Worm (Caenorhabditis elegans) whole organism, L1 larva: ENCODE results near the gene T20D4.7.

Experiments used
- C04F5.9 ChIP-seq: sonication (generic microtip); optimal IDR thresholded peaks from 2 replicates; lab custom pipeline; 2016; ENCODE audit warnings: missing genetic modification characterization, missing compliant biosample characterization
- F16B12.6 ChIP-seq: fragments of 150-350 bp; optimal IDR thresholded peaks from 2 replicates; lab custom pipeline; 2014; ENCODE audit warnings: missing biosample characterization, missing genetic modification characterization
- Y116A8C.19 ChIP-seq: sonication (generic microtip); optimal IDR thresholded peaks from 2 replicates; lab custom pipeline; 2016; ENCODE audit warnings: missing compliant biosample characterization, missing genetic modification characterization, borderline replicate concordance
- aha-1 ChIP-seq: fragments of 150-350 bp; optimal IDR thresholded peaks from 2 replicates; lab custom pipeline; 2014; ENCODE audit warnings: missing biosample characterization, missing genetic modification characterization
- alr-1 ChIP-seq: fragments of 200-800 bp; sonication (Bioruptor generic); optimal IDR thresholded peaks from 2 replicates; lab custom pipeline; 2018; ENCODE audit warnings: borderline replicate concordance, mild to moderate bottlenecking, missing genetic modification characterization, missing compliant biosample characterization
- ama-1 ChIP-seq: fragments of 150-350 bp; optimal IDR thresholded peaks from 2 replicates; lab custom pipeline; 2014
- blmp-1 ChIP-seq: fragments of 150-350 bp; optimal IDR thresholded peaks from 2 replicates; lab custom pipeline; 2014; ENCODE audit warnings: missing biosample characterization, missing genetic modification characterization
- ceh-8 ChIP-seq: fragments of 200-800 bp; sonication (Bioruptor generic); optimal IDR thresholded peaks from 2 replicates; lab custom pipeline; 2018; ENCODE audit warnings: mild to moderate bottlenecking, missing genetic modification characterization, moderate library complexity, missing compliant biosample characterization
- ceh-82 ChIP-seq, 3 experiments: fragments of 150-350 bp in 1 of 3; sonication (generic microtip) in 2 of 3; optimal IDR thresholded peaks; 2 replicates each; lab custom pipeline; 2014 to 2017; ENCODE audit warnings: missing biosample characterization in 3 of 3, missing genetic modification characterization in 3 of 3
- ceh-88 ChIP-seq: fragments of 200-800 bp; sonication (Bioruptor generic); IDR thresholded peaks from 2 replicates; pipeline ENCODE4 v1.3.6; 2022; ENCODE audit warnings: missing genetic modification characterization, missing compliant biosample characterization
- ceh-90 ChIP-seq: sonication (generic microtip); optimal IDR thresholded peaks from 2 replicates; lab custom pipeline; 2016; ENCODE audit warnings: missing genetic modification characterization, missing compliant biosample characterization
- ces-1 ChIP-seq: fragments of 150-350 bp; optimal IDR thresholded peaks from 2 replicates; lab custom pipeline; 2014; ENCODE audit warnings: missing biosample characterization, missing genetic modification reagents, missing genetic modification characterization
- dpl-1 ChIP-seq, 3 experiments: fragments of 150-350 bp in 2 of 3; sonication (generic microtip) in 1 of 3; optimal IDR thresholded peaks; 2 replicates each; lab custom pipeline; 2014 to 2017; ENCODE audit warnings: missing biosample characterization in 3 of 3, missing genetic modification characterization in 3 of 3, missing genetic modification reagents in 3 of 3
- dsc-1 ChIP-seq: sonication (generic microtip); optimal IDR thresholded peaks from 2 replicates; lab custom pipeline; 2016; ENCODE audit warnings: mild to moderate bottlenecking, missing genetic modification characterization, missing compliant biosample characterization
- efl-1 ChIP-seq, 4 experiments: fragments of 150-350 bp; optimal IDR thresholded peaks in 3 of 4; peaks in 1 of 4; 1 replicate in 1 of 4; 2 replicates in 3 of 4; lab custom pipeline; 2014; ENCODE audit warnings: missing biosample characterization in 2 of 4, missing genetic modification characterization in 2 of 4, missing genetic modification reagents in 2 of 4
- efl-3 ChIP-seq: fragments of 200-800 bp; sonication (Bioruptor generic); optimal IDR thresholded peaks from 2 replicates; lab custom pipeline; 2018; ENCODE audit warnings: mild to moderate bottlenecking, missing genetic modification characterization, missing compliant biosample characterization
- egl-13 ChIP-seq: sonication (generic microtip); optimal IDR thresholded peaks from 2 replicates; lab custom pipeline; 2016; ENCODE audit warnings: missing genotype, missing genetic modification reagents, missing genetic modification characterization, missing compliant biosample characterization
- elt-2 ChIP-seq: sonication (generic microtip); optimal IDR thresholded peaks from 2 replicates; lab custom pipeline; 2016; ENCODE audit warnings: missing genetic modification characterization, mild to moderate bottlenecking, inconsistent platforms, missing compliant biosample characterization, missing genetic modification reagents
- elt-3 ChIP-seq, 6 experiments: fragments of 150-350 bp in 1 of 6; sonication (generic microtip); optimal IDR thresholded peaks; 2 replicates each; lab custom pipeline; 2017 to 2018; ENCODE audit warnings: missing biosample characterization in 6 of 6, missing genetic modification characterization in 6 of 6, inconsistent platforms in 1 of 6
- ets-5 ChIP-seq: fragments of 200-800 bp; sonication (Bioruptor generic); IDR thresholded peaks from 2 replicates; pipeline ENCODE4 v1.3.6; 2022; ENCODE audit warnings: missing genetic modification characterization, missing compliant biosample characterization
- fkh-8 ChIP-seq: sonication (generic microtip); optimal IDR thresholded peaks from 2 replicates; lab custom pipeline; 2016; ENCODE audit warnings: mild to moderate bottlenecking, missing genetic modification characterization, missing compliant biosample characterization
- grh-1 ChIP-seq: fragments of 200-800 bp; sonication (Bioruptor generic); IDR thresholded peaks from 2 replicates; pipeline ENCODE4 v1.3.6; 2022; ENCODE audit warnings: missing genetic modification reagents, missing genetic modification characterization, missing compliant biosample characterization
- hlh-17 ChIP-seq: fragments of 200-800 bp; sonication (Bioruptor generic); optimal IDR thresholded peaks from 2 replicates; lab custom pipeline; 2018; ENCODE audit warnings: missing genetic modification characterization, mild to moderate bottlenecking, missing compliant biosample characterization, moderate library complexity, borderline replicate concordance
- hlh-4 ChIP-seq: sonication (generic microtip); optimal IDR thresholded peaks from 2 replicates; lab custom pipeline; 2016; ENCODE audit warnings: mild to moderate bottlenecking, missing genetic modification characterization, missing compliant biosample characterization
- irx-1 ChIP-seq: sonication (generic microtip); optimal IDR thresholded peaks from 2 replicates; lab custom pipeline; 2016; ENCODE audit warnings: missing genetic modification characterization, missing compliant biosample characterization
- isw-1 ChIP-seq: fragments of 200-800 bp; sonication (Bioruptor generic); IDR thresholded peaks from 2 replicates; pipeline ENCODE4 v1.3.6; 2022; ENCODE audit warnings: missing genetic modification characterization, missing compliant biosample characterization
- lin-13 ChIP-seq: fragments of 150-350 bp; optimal IDR thresholded peaks from 2 replicates; lab custom pipeline; 2014; ENCODE audit warnings: missing biosample characterization, missing genetic modification reagents, missing genetic modification characterization
- lin-35 ChIP-seq, 2 experiments: fragments of 150-350 bp; optimal IDR thresholded peaks; 2 replicates each; lab custom pipeline; 2014; ENCODE audit warnings: missing biosample characterization in 2 of 2, missing genetic modification characterization in 2 of 2, missing genetic modification reagents in 2 of 2
- lir-3 ChIP-seq: sonication (generic microtip); optimal IDR thresholded peaks from 2 replicates; lab custom pipeline; 2016; ENCODE audit warnings: mild to moderate bottlenecking, missing genetic modification characterization, moderate library complexity, missing compliant biosample characterization; ENCODE audit not compliant: poor library complexity
- lsy-2 ChIP-seq, 2 experiments: fragments of 150-350 bp; optimal IDR thresholded peaks; 2 replicates each; lab custom pipeline; 2014; ENCODE audit warnings: missing biosample characterization in 2 of 2, missing genetic modification characterization in 2 of 2
- mab-9 ChIP-seq: fragments of 200-800 bp; sonication (Bioruptor generic); IDR thresholded peaks from 2 replicates; pipeline ENCODE4 v1.3.6; 2022; ENCODE audit warnings: missing genetic modification reagents, missing genetic modification characterization, missing compliant biosample characterization
- mdl-1 ChIP-seq, 2 experiments: fragments of 150-350 bp; optimal IDR thresholded peaks; 2 replicates each; lab custom pipeline; 2014 to 2017; ENCODE audit warnings: missing biosample characterization in 2 of 2, missing genetic modification characterization in 2 of 2, inconsistent platforms in 1 of 2
- mef-2 ChIP-seq: fragments of 150-350 bp; optimal IDR thresholded peaks from 2 replicates; lab custom pipeline; 2014; ENCODE audit warnings: missing biosample characterization, missing genetic modification characterization
- mep-1 ChIP-seq: fragments of 150-350 bp; optimal IDR thresholded peaks from 2 replicates; lab custom pipeline; 2014; ENCODE audit warnings: missing biosample characterization, missing genetic modification characterization
- nhr-19 ChIP-seq: fragments of 200-800 bp; sonication (Bioruptor generic); conservative IDR thresholded peaks from 2 replicates; pipeline ENCODE4 v1.3.6; 2022; ENCODE audit warnings: missing genetic modification characterization, missing compliant biosample characterization
- nhr-28 ChIP-seq: fragments of 150-350 bp; optimal IDR thresholded peaks from 2 replicates; lab custom pipeline; 2014; ENCODE audit warnings: missing biosample characterization, missing genetic modification characterization
- nhr-77 ChIP-seq: fragments of 150-350 bp; optimal IDR thresholded peaks from 2 replicates; lab custom pipeline; 2014; ENCODE audit warnings: missing biosample characterization, missing genetic modification characterization
- nhr-90 ChIP-seq: sonication (generic microtip); optimal IDR thresholded peaks from 2 replicates; lab custom pipeline; 2016; ENCODE audit warnings: mild to moderate bottlenecking, missing genetic modification characterization, missing compliant biosample characterization; ENCODE audit not compliant: poor library complexity
- pag-3 ChIP-seq: sonication (generic microtip); optimal IDR thresholded peaks from 2 replicates; lab custom pipeline; 2017; ENCODE audit warnings: missing genetic modification characterization, mild to moderate bottlenecking, missing compliant biosample characterization, antibody characterized with exemption, borderline replicate concordance; ENCODE audit not compliant: insufficient read depth
- rnt-1 ChIP-seq: sonication (generic microtip); optimal IDR thresholded peaks from 2 replicates; lab custom pipeline; 2016; ENCODE audit warnings: mild to moderate bottlenecking, missing genetic modification characterization, moderate library complexity, missing compliant biosample characterization
- skn-1 ChIP-seq: fragments of 150-350 bp; optimal IDR thresholded peaks from 2 replicates; lab custom pipeline; 2014; ENCODE audit warnings: missing biosample characterization, missing genetic modification characterization
- snpc-4 ChIP-seq: fragments of 150-350 bp; optimal IDR thresholded peaks from 2 replicates; lab custom pipeline; 2014; ENCODE audit warnings: missing biosample characterization, missing genetic modification characterization
- snu-23 ChIP-seq: sonication (generic microtip); optimal IDR thresholded peaks from 2 replicates; lab custom pipeline; 2016; ENCODE audit warnings: missing genetic modification characterization, missing compliant biosample characterization
- sptf-1 ChIP-seq: fragments of 150-350 bp; optimal IDR thresholded peaks from 2 replicates; lab custom pipeline; 2014; ENCODE audit warnings: missing biosample characterization, missing genetic modification characterization
- sup-37 ChIP-seq: fragments of 200-800 bp; sonication (Bioruptor generic); optimal IDR thresholded peaks from 2 replicates; lab custom pipeline; 2018; ENCODE audit warnings: mild to moderate bottlenecking, missing genetic modification characterization, missing compliant biosample characterization
- swsn-7 ChIP-seq: sonication (generic microtip); optimal IDR thresholded peaks from 2 replicates; lab custom pipeline; 2016; ENCODE audit warnings: missing genetic modification characterization, missing compliant biosample characterization
- unc-30 ChIP-seq: sonication (generic microtip); optimal IDR thresholded peaks from 2 replicates; lab custom pipeline; 2017; ENCODE audit warnings: missing biosample characterization, missing genetic modification characterization
- unc-62 ChIP-seq: fragments of 150-350 bp; optimal IDR thresholded peaks from 2 replicates; lab custom pipeline; 2014; ENCODE audit warnings: missing biosample characterization, missing genetic modification reagents, missing genetic modification characterization
- unc-98 ChIP-seq: fragments of 200-800 bp; sonication (Bioruptor generic); IDR thresholded peaks from 2 replicates; pipeline ENCODE4 v1.3.6; 2022; ENCODE audit warnings: missing genetic modification characterization, missing compliant biosample characterization
- vab-15 ChIP-seq: sonication (generic microtip); optimal IDR thresholded peaks from 2 replicates; lab custom pipeline; 2017; ENCODE audit warnings: missing genotype, mild to moderate bottlenecking, missing genetic modification characterization, missing compliant biosample characterization
- xbp-1 ChIP-seq: sonication (generic microtip); optimal IDR thresholded peaks from 2 replicates; lab custom pipeline; 2016; ENCODE audit warnings: missing genetic modification characterization, missing compliant biosample characterization
- zip-4 ChIP-seq: fragments of 200-800 bp; sonication (Bioruptor generic); optimal IDR thresholded peaks from 2 replicates; lab custom pipeline; 2018; ENCODE audit warnings: mild to moderate bottlenecking, missing genetic modification characterization, moderate library complexity, missing compliant biosample characterization

Gene T20D4.7

ce11 chrV:3391005-3391404, 17.7 kb upstream of the T20D4.7 start (continued):
- peak; percentile 27 to 63 (median 28) for TF ChIP-seq ceh-82 (tag; optimal IDR thresholded peaks at IDR 0.05; lab: Kevin White, UChicago)
- TF ChIP-seq blmp-1 (tag; lab: Kevin White, UChicago): peak; percentile 90
- no peak for TF ChIP-seq ceh-8
- no peak for TF ChIP-seq sup-37 (GFP tag; lab: Kevin White, UChicago)
- no peak for TF ChIP-seq ceh-88 (GFP tag; lab: Robert Waterston, UW)
- no peak for TF ChIP-seq nhr-28 (tag; lab: Kevin White, UChicago)
- peak; percentile 55 for TF ChIP-seq irx-1
- peak; percentile 60 to 81 (median 76) for TF ChIP-seq dpl-1 (GFP tag; optimal IDR thresholded peaks at IDR 0.05; lab: Kevin White, UChicago)
- no peak for TF ChIP-seq unc-30 (tag; lab: Kevin White, UChicago)
- no peak for TF ChIP-seq ces-1 (GFP tag; lab: Kevin White, UChicago)
- peak; percentile 70 to 87 for TF ChIP-seq lin-35 (GFP tag; optimal IDR thresholded peaks at IDR 0.05; lab: Kevin White, UChicago)
- TF ChIP-seq isw-1 (GFP tag; lab: Robert Waterston, UW): peak; percentile 11
- peak in 1 of 2 experiments; percentile 81 for TF ChIP-seq mdl-1 (tag; optimal IDR thresholded peaks at IDR 0.05; lab: Kevin White, UChicago)
- no peak for TF ChIP-seq mef-2 (tag; lab: Kevin White, UChicago)
- peak; percentile 87 for TF ChIP-seq nhr-19 (GFP tag; lab: Robert Waterston, UW)
- no peak for TF ChIP-seq elt-2 (tag; lab: Kevin White, UChicago)
- TF ChIP-seq hlh-4 (tag; lab: Kevin White, UChicago): no peak
- peak; percentile 73 for TF ChIP-seq nhr-77 (tag; lab: Kevin White, UChicago)
- no peak for TF ChIP-seq zip-4 (GFP tag; lab: Kevin White, UChicago)
- peak; percentile 91 for TF ChIP-seq mep-1 (tag; lab: Kevin White, UChicago)
- TF ChIP-seq xbp-1 (tag; lab: Kevin White, UChicago): peak; percentile 50
- TF ChIP-seq fkh-8 (tag; lab: Kevin White, UChicago): peak; percentile 23
- TF ChIP-seq swsn-7 (tag; lab: Kevin White, UChicago): peak; percentile 68
- no peak for TF ChIP-seq vab-15 (tag; lab: Kevin White, UChicago)
- TF ChIP-seq hlh-17 (GFP tag; lab: Kevin White, UChicago): no peak
- TF ChIP-seq snpc-4 (tag; lab: Kevin White, UChicago): peak; percentile 43
- peak; percentile 85 for TF ChIP-seq rnt-1 (tag; lab: Kevin White, UChicago)
- TF ChIP-seq pag-3 (tag; lab: Kevin White, UChicago): peak; percentile 76
- TF ChIP-seq snu-23 (GFP tag; lab: Kevin White, UChicago): peak; percentile 89
- no peak for TF ChIP-seq unc-62
- no peak for TF ChIP-seq aha-1 (tag; lab: Kevin White, UChicago)
- TF ChIP-seq alr-1 (tag; lab: Kevin White, UChicago): no peak
- no peak for TF ChIP-seq ceh-90 (tag; lab: Kevin White, UChicago)
- peak; percentile 73 for TF ChIP-seq skn-1 (tag; lab: Kevin White, UChicago)
- TF ChIP-seq lir-3 (tag; lab: Kevin White, UChicago): peak; percentile 19
- no peak for TF ChIP-seq unc-98 (GFP tag; lab: Robert Waterston, UW)
- peak; percentile 81 for TF ChIP-seq nhr-90 (tag; lab: Kevin White, UChicago)
- no peak for TF ChIP-seq mab-9 (GFP tag; lab: Robert Waterston, UW)
- TF ChIP-seq ets-5 (GFP tag; lab: Robert Waterston, UW): no peak
- peak; percentile 85 for TF ChIP-seq F16B12.6
- TF ChIP-seq C04F5.9: no peak
- TF ChIP-seq grh-1 (GFP tag; lab: Robert Waterston, UW): peak; percentile 95
- peak; percentile 17 for TF ChIP-seq dsc-1 (tag; lab: Kevin White, UChicago)
- TF ChIP-seq lsy-2 (tag; optimal IDR thresholded peaks at IDR 0.05; lab: Kevin White, UChicago): peak; percentile 68 to 88
- no peak for TF ChIP-seq Y116A8C.19
- TF ChIP-seq efl-3 (GFP tag; lab: Kevin White, UChicago): no peak
- TF ChIP-seq lin-13 (GFP tag; lab: Kevin White, UChicago): peak; percentile 73
- TF ChIP-seq ama-1: no peak
- no peak for TF ChIP-seq egl-13 (tag; lab: Kevin White, UChicago)
- TF ChIP-seq elt-3 (tag; optimal IDR thresholded peaks at IDR 0.05; lab: Kevin White, UChicago): peak in 3 of 6 experiments; percentile 5 to 87 (median 84)
- peak; percentile 76 to 82 for TF ChIP-seq efl-1 (optimal IDR thresholded peaks at IDR 0.05; lab: Kevin White, UChicago)
- peak; percentile 68 to 94 for TF ChIP-seq efl-1 (GFP tag; optimal IDR thresholded peaks at IDR 0.05 in 1 of 2; lab: Kevin White, UChicago)
- TF ChIP-seq sptf-1 (tag; lab: Kevin White, UChicago): no peak
